Fruit fly (Drosophila melanogaster) Kc167 (cell line): Measurements from ENCODE around the gene chas.

Experiments
- Myc ChIP-seq: fragments of >200 bp; optimal IDR thresholded peaks from 2 replicates; lab custom pipeline; 2017; ENCODE audit warnings: missing external identifiers
- Sin3A ChIP-seq: fragments of >200 bp; optimal IDR thresholded peaks from 2 replicates; lab custom pipeline; 2018; ENCODE audit warnings: missing external identifiers
- h ChIP-seq: fragments of >200 bp; optimal IDR thresholded peaks from 3 replicates; lab custom pipeline; 2018; ENCODE audit warnings: missing external identifiers
- insv ChIP-seq: fragments of >200 bp; optimal IDR thresholded peaks from 3 replicates; lab custom pipeline; 2018; ENCODE audit warnings: missing external identifiers
- ttk ChIP-seq: sonication (Bioruptor generic); optimal IDR thresholded peaks from 2 replicates; lab custom pipeline; 2017; ENCODE audit warnings: missing external identifiers

DNA sequence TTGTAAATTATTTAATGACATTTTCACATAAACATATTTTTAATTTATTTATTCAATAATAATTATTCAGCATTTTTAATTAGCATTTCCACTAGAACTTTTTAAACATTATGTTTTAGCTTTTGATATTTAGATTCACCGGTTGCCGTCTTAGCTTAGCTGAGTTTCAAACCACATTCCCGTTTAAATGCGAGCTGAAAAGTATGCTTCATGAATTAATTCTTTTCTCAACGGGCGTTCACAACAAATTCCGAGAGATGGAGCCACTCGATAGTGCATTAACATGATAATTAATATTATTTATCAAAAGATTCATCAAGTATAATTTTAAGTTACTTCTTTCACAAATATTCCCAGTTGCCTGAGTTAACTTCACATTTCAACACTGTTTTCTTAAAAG is 2.9 kb downstream of the chas start:
- TF ChIP-seq ttk, result no peak
- no peak for TF ChIP-seq Myc (lab: Kevin White, UChicago)
- no peak for TF ChIP-seq h (lab: Kevin White, UChicago)
- TF ChIP-seq Sin3A (lab: Kevin White, UChicago), result no peak
- TF ChIP-seq insv (lab: Kevin White, UChicago), result no peak
